Worm (Caenorhabditis elegans): ENCODE measurements around the gene F46B3.14.

The F46B3.14 gene

DNA sequence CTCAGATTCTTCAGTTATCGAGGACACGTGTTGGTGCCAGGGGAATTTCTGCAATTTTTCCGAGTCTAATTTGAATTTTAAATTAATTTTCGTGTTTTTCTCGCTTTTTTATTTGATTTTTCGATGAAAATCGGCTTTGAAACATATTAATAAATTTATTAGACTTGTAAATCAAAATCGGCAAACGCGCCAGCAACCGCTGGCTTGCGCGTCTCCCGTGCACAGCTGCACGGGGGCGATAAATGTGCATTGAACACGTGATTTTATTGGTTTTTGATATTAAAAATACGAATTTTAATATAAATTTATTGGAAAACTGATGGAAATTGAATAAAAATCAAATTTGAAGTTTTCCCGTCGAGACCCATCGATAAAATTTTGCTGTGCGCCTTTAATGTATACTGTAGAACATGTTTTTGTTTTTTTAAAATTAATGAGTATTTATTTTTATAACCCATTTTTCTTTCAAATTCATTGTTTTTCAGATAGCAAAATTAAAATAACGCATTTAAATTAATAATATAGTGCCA, 50.6 kb downstream of the F46B3.14 start, which contains the start of gene F26F2.7 (continued):
- TF ChIP-seq madf-10 (tag; optimal IDR thresholded peaks at IDR 0.05) (peak; percentile 78), nhr-27 (tag; optimal IDR thresholded peaks at IDR 0.05) (no peak), ceh-79 (tag; optimal IDR thresholded peaks at IDR 0.05) (peak; percentile 29), cebp-1 (GFP tag; IDR thresholded peaks at IDR 0.05) (0 out of 2 replicates have a peak, but pooled peaks have one; percentile 37), cebp-1 (tag; optimal IDR thresholded peaks at IDR 0.05) (peak; percentile 89), hmg-1.2 (GFP tag; IDR thresholded peaks at IDR 0.05) (peak; percentile 71), ztf-26 (tag; optimal IDR thresholded peaks at IDR 0.05) (peak; percentile 76), fkh-3 (tag; optimal IDR thresholded peaks at IDR 0.05) (no peak), sptf-2 (GFP tag; optimal IDR thresholded peaks at IDR 0.05) (peak; percentile 37), lin-54 (GFP tag; optimal IDR thresholded peaks at IDR 0.05) (peak; percentile 88), B0261.1 (tag; optimal IDR thresholded peaks at IDR 0.05) (peak; percentile 25), unc-62 (GFP tag; optimal IDR thresholded peaks at IDR 0.05) (no peak), efl-1 (GFP tag; optimal IDR thresholded peaks at IDR 0.05) (peak; percentile 57), bed-1 (GFP tag; IDR thresholded peaks at IDR 0.05) (no peak), rcor-1 (GFP tag; IDR thresholded peaks at IDR 0.05) (peak; percentile 89), F10E7.11 (tag; optimal IDR thresholded peaks at IDR 0.05) (peak; percentile 30), attf-5 (GFP tag; optimal IDR thresholded peaks at IDR 0.05) (peak; percentile 92), let-607 (tag; optimal IDR thresholded peaks at IDR 0.05) (peak; percentile 33 to 81), B0336.3 (GFP tag; IDR thresholded peaks at IDR 0.05) (peak; percentile 97), K12H6.12 (tag; optimal IDR thresholded peaks at IDR 0.05) (peak; percentile 71), snpc-4 (GFP tag; optimal IDR thresholded peaks at IDR 0.05) (no peak), snpc-4 (tag; optimal IDR thresholded peaks at IDR 0.05) (peak in 3 of 4 experiments; percentile 26 to 85 (median 79)), attf-6 (GFP tag; IDR thresholded peaks at IDR 0.05) (peak; percentile 79), C17E4.6 (GFP tag; IDR thresholded peaks at IDR 0.05) (peak; percentile 50; the same call in 1 of the 2 replicates), lsl-1 (GFP tag; optimal IDR thresholded peaks at IDR 0.05) (peak; percentile 94), nfya-2 (GFP tag; IDR thresholded peaks at IDR 0.05) (no peak), gei-17 (GFP tag; optimal IDR thresholded peaks at IDR 0.05) (peak; percentile 41), Y79H2A.3 (GFP tag; conservative IDR thresholded peaks at IDR 0.05) (peak; percentile 29; the same call in 1 of the 2 replicates), hrde-1 (tag; optimal IDR thresholded peaks at IDR 0.05; ENCODE audit: borderline replicate concordance) (no peak), ztf-3 (GFP tag; optimal IDR thresholded peaks at IDR 0.05) (no peak), let-526 (GFP tag; IDR thresholded peaks at IDR 0.05) (no peak), ztf-18 (tag; optimal IDR thresholded peaks at IDR 0.05) (peak; percentile 99), tlf-1 (GFP tag; optimal IDR thresholded peaks at IDR 0.05) (peak; percentile 92), athp-1 (tag; optimal IDR thresholded peaks at IDR 0.05) (peak; percentile 85), xnd-1 (tag; optimal IDR thresholded peaks at IDR 0.05) (peak; percentile 100), rpc-1 (optimal IDR thresholded peaks at IDR 0.05) (no peak), rpc-1 (tag; optimal IDR thresholded peaks at IDR 0.05) (no peak), pha-4 (tag; optimal IDR thresholded peaks at IDR 0.05) (peak; percentile 48), mxl-1 (tag; optimal IDR thresholded peaks at IDR 0.05) (peak; percentile 9), him-1 (tag; optimal IDR thresholded peaks at IDR 0.05) (peak; percentile 77), nhr-179 (tag; optimal IDR thresholded peaks at IDR 0.05) (no peak), attf-3 (GFP tag; conservative IDR thresholded peaks at IDR 0.05) (peak; percentile 58), Y56A3A.18 (GFP tag; IDR thresholded peaks at IDR 0.05) (peak; percentile 59; the same call in 1 of the 2 replicates), hlh-26 (GFP tag; conservative IDR thresholded peaks at IDR 0.05) (no peak), aptf-2 (GFP tag; conservative IDR thresholded peaks at IDR 0.05) (no peak), zim-3 (tag; optimal IDR thresholded peaks at IDR 0.05) (no peak), repo-1 (tag; optimal IDR thresholded peaks at IDR 0.05) (peak; percentile 89), egrh-3 (GFP tag; IDR thresholded peaks at IDR 0.05) (peak; percentile 58; the same call in 1 of the 2 replicates), snpc-1.1 (tag; optimal IDR thresholded peaks at IDR 0.05; ENCODE audit: insufficient read depth) (peak; percentile 41)
